Fruit fly (Drosophila melanogaster) whole organism, prepupa: ENCODE measurements around the gene CG33217.

Source experiments
- Ets21C ChIP-seq: fragments of 200-800 bp; sonication (Bioruptor generic); optimal IDR thresholded peaks from 3 replicates; lab custom pipeline; 2016; ENCODE audit warnings: missing biosample characterization, missing genetic modification characterization
- Hr39 ChIP-seq: fragments of 200-800 bp; sonication (Bioruptor generic); optimal IDR thresholded peaks from 2 replicates; lab custom pipeline; 2016; ENCODE audit warnings: missing biosample characterization, missing genetic modification characterization
- dsx ChIP-seq: fragments of 200-800 bp; optimal IDR thresholded peaks from 3 replicates; lab custom pipeline; 2019; ENCODE audit warnings: missing biosample characterization, mild to moderate bottlenecking, missing genetic modification characterization, moderate library complexity; ENCODE audit not compliant: poor library complexity, severe bottlenecking
- esn ChIP-seq: fragments of 200-800 bp; sonication (Bioruptor generic); optimal IDR thresholded peaks from 2 replicates; lab custom pipeline; 2016; ENCODE audit warnings: missing biosample characterization, mild to moderate bottlenecking, missing genetic modification characterization, moderate library complexity
- salr ChIP-seq, 2 experiments: fragments of 200-800 bp; sonication (Bioruptor generic); optimal IDR thresholded peaks; 3 replicates each; lab custom pipeline; 2016 to 2018; ENCODE audit warnings: missing biosample characterization in 2 of 2, missing genetic modification characterization in 2 of 2, mild to moderate bottlenecking in 1 of 2

DNA sequence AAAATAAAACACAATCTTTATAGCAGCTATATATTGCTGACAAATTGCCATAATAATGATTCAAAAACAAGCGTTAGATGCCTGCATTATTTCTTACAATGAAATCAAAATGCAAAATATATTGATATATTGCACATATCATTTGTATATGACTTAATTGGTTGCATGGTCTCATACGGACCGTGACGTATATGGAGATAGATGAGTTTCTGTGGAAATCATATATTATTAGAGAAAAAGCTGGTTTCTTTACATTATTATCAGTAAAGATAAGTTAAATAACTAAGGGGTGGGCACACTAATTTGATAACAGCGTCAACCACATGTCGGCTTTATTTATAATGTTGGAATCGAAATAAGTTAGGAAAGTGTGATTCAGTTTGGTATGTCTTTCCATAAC lies at the start of gene CG33217:
- TF ChIP-seq salr (GFP tag; optimal IDR thresholded peaks at IDR 0.05; lab: Kevin White, UChicago) (no peak), esn (peak; percentile 0), Hr39 (peak; percentile 27), dsx (GFP tag; lab: Kevin White, UChicago) (no peak), Ets21C (GFP tag; lab: Kevin White, UChicago) (peak; percentile 2)
